Worm (Caenorhabditis elegans) whole organism, young adult: Measurements from ENCODE around the gene C16C4.1.

Source experiments
- aptf-2 ChIP-seq: fragments of 200-800 bp; sonication (Bioruptor generic); conservative IDR thresholded peaks from 2 replicates; pipeline ENCODE4 v1.3.6; 2022; ENCODE audit warnings: missing genetic modification reagents, missing genetic modification characterization, missing compliant biosample characterization
- hmg-1.2 ChIP-seq: fragments of 200-800 bp; sonication (Bioruptor generic); IDR thresholded peaks from 2 replicates; pipeline ENCODE4 v1.3.6; 2022; ENCODE audit warnings: missing genetic modification reagents, missing genetic modification characterization, missing compliant biosample characterization
- snpc-4 ChIP-seq, 5 experiments: fragments of 150-350 bp in 1 of 5; sonication (generic microtip) in 4 of 5; optimal IDR thresholded peaks; 2 replicates each; lab custom pipeline; 2014 to 2018; ENCODE audit warnings: missing genetic modification characterization in 5 of 5, missing biosample characterization in 3 of 5, antibody characterized with exemption in 2 of 5, mild to moderate bottlenecking in 2 of 5, missing compliant biosample characterization in 2 of 5, missing genotype in 2 of 5, moderate library complexity in 2 of 5, missing genetic modification reagents in 1 of 5
- unc-130 ChIP-seq: sonication (generic microtip); optimal IDR thresholded peaks from 2 replicates; lab custom pipeline; 2016; ENCODE audit warnings: missing genetic modification reagents, missing genetic modification characterization, missing compliant biosample characterization

DNA sequence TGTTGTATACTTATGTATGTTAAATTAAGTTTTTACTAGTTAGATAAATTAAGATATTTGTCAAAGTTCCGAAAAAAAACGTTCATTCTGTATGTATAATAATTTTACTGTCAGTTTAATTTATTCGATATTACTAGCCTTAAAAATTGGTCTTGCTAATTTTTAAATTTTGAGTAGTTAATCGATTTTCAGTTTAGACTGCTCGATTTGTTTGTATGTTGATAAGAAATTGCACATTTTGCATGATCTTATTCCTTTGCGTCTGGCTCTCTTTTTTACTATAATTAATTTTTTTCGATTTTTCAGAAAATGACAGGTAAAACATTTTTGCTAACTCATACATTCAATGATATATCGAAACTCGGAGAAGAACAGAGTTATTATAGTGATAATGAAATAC is 5.9 kb downstream of the C16C4.1 start, which contains the start of gene math-24:
- TF ChIP-seq unc-130: no peak
- no peak for TF ChIP-seq aptf-2 (GFP tag; lab: Robert Waterston, UW)
- no peak for TF ChIP-seq snpc-4 (GFP tag; optimal IDR thresholded peaks at IDR 0.05; lab: Kevin White, UChicago)
- no peak for TF ChIP-seq snpc-4 (tag; optimal IDR thresholded peaks at IDR 0.05; lab: Kevin White, UChicago)
- TF ChIP-seq hmg-1.2 (GFP tag; lab: Robert Waterston, UW): no peak
